Worm (Caenorhabditis elegans) whole organism, young adult: ENCODE measurements around the gene Y32H12A.1.

Experiments
- B0035.1 ChIP-seq: sonication (generic microtip); optimal IDR thresholded peaks from 2 replicates; lab custom pipeline; 2016; ENCODE audit warnings: missing genetic modification characterization, mild to moderate bottlenecking, missing compliant biosample characterization, missing genotype, missing genetic modification reagents
- B0261.1 ChIP-seq: sonication (generic microtip); optimal IDR thresholded peaks from 2 replicates; lab custom pipeline; 2016; ENCODE audit warnings: mild to moderate bottlenecking, missing genetic modification characterization, moderate library complexity, missing compliant biosample characterization
- C06A6.2 ChIP-seq: fragments of 200-800 bp; sonication (Bioruptor generic); conservative IDR thresholded peaks from 2 replicates; pipeline ENCODE4 v1.3.6; 2022; ENCODE audit warnings: missing genetic modification characterization, missing compliant biosample characterization
- F33H1.4 ChIP-seq: fragments of 200-800 bp; sonication (Bioruptor generic); IDR thresholded peaks from 2 replicates; pipeline ENCODE4 v1.3.6; 2022; ENCODE audit warnings: missing genetic modification reagents, missing genetic modification characterization, missing compliant biosample characterization
- K11D2.4 ChIP-seq: fragments of 200-800 bp; sonication (Bioruptor generic); IDR thresholded peaks from 2 replicates; pipeline ENCODE4 v1.3.6; 2022; ENCODE audit warnings: missing genetic modification reagents, missing genetic modification characterization, missing compliant biosample characterization
- K12H6.12 ChIP-seq: fragments of 200-800 bp; sonication (Bioruptor generic); optimal IDR thresholded peaks from 2 replicates; lab custom pipeline; 2018; ENCODE audit warnings: mild to moderate bottlenecking, missing genetic modification characterization, missing compliant biosample characterization
- T26A5.8 ChIP-seq: sonication (generic microtip); optimal IDR thresholded peaks from 2 replicates; lab custom pipeline; 2016; ENCODE audit warnings: missing genetic modification characterization, missing compliant biosample characterization
- Y53F4B.3 ChIP-seq: fragments of 200-800 bp; sonication (Bioruptor generic); IDR thresholded peaks from 2 replicates; pipeline ENCODE4 v1.3.6; 2022; ENCODE audit warnings: missing genetic modification reagents, missing genetic modification characterization, missing compliant biosample characterization
- Y79H2A.3 ChIP-seq: fragments of 200-800 bp; sonication (Bioruptor generic); conservative IDR thresholded peaks from 2 replicates; pipeline ENCODE4 v1.3.6; 2022; ENCODE audit warnings: missing genetic modification reagents, missing genetic modification characterization, missing compliant biosample characterization
- ZK185.1 ChIP-seq: sonication (generic microtip); optimal IDR thresholded peaks from 2 replicates; lab custom pipeline; 2016; ENCODE audit warnings: mild to moderate bottlenecking, missing genetic modification characterization, missing compliant biosample characterization; ENCODE audit not compliant: poor library complexity, severe bottlenecking
- akir-1 ChIP-seq: fragments of 200-800 bp; sonication (Bioruptor generic); optimal IDR thresholded peaks from 2 replicates; lab custom pipeline; 2018; ENCODE audit warnings: mild to moderate bottlenecking, missing genetic modification characterization, moderate library complexity, missing compliant biosample characterization
- ama-1 ChIP-seq, 3 experiments: fragments of 150-350 bp in 1 of 3; sonication (generic microtip) in 2 of 3; optimal IDR thresholded peaks; 2 replicates each; lab custom pipeline; 2014 to 2018; ENCODE audit warnings: missing biosample characterization in 2 of 3, missing genetic modification characterization in 2 of 3, missing genetic modification reagents in 2 of 3
- aptf-2 ChIP-seq: fragments of 200-800 bp; sonication (Bioruptor generic); conservative IDR thresholded peaks from 2 replicates; pipeline ENCODE4 v1.3.6; 2022; ENCODE audit warnings: missing genetic modification reagents, missing genetic modification characterization, missing compliant biosample characterization
- atf-7 ChIP-seq: sonication (generic microtip); optimal IDR thresholded peaks from 2 replicates; lab custom pipeline; 2017; ENCODE audit warnings: mild to moderate bottlenecking, missing genetic modification characterization, missing compliant biosample characterization
- athp-1 ChIP-seq: sonication (generic microtip); optimal IDR thresholded peaks from 2 replicates; lab custom pipeline; 2017; ENCODE audit warnings: mild to moderate bottlenecking, missing genetic modification characterization, missing compliant biosample characterization
- attf-3 ChIP-seq: fragments of 200-800 bp; sonication (Bioruptor generic); conservative IDR thresholded peaks from 2 replicates; pipeline ENCODE4 v1.3.6; 2022; ENCODE audit warnings: missing genetic modification reagents, missing genetic modification characterization, missing compliant biosample characterization
- bed-2 ChIP-seq: fragments of 200-800 bp; sonication (Bioruptor generic); IDR thresholded peaks from 2 replicates; pipeline ENCODE4 v1.3.6; 2022; ENCODE audit warnings: missing genetic modification reagents, missing genetic modification characterization, missing compliant biosample characterization
- ccch-3 ChIP-seq: fragments of 200-800 bp; sonication (Bioruptor generic); optimal IDR thresholded peaks from 2 replicates; lab custom pipeline; 2018; ENCODE audit warnings: mild to moderate bottlenecking, missing genetic modification characterization, missing compliant biosample characterization
- die-1 ChIP-seq: sonication (generic microtip); optimal IDR thresholded peaks from 2 replicates; lab custom pipeline; 2016; ENCODE audit warnings: missing genotype, mild to moderate bottlenecking, missing genetic modification characterization, missing compliant biosample characterization
- dpff-1 ChIP-seq: sonication (generic microtip); optimal IDR thresholded peaks from 2 replicates; lab custom pipeline; 2017; ENCODE audit warnings: mild to moderate bottlenecking, missing genetic modification characterization, missing compliant biosample characterization
- dpl-1 ChIP-seq: fragments of 150-350 bp; optimal IDR thresholded peaks from 2 replicates; lab custom pipeline; 2014; ENCODE audit warnings: missing biosample characterization, missing genetic modification reagents, missing genetic modification characterization
- ekl-4 ChIP-seq: fragments of 200-800 bp; sonication (Bioruptor generic); IDR thresholded peaks from 2 replicates; pipeline ENCODE4 v1.3.6; 2022; ENCODE audit warnings: missing genetic modification reagents, missing genetic modification characterization, missing compliant biosample characterization
- him-1 ChIP-seq: sonication (generic microtip); optimal IDR thresholded peaks from 2 replicates; lab custom pipeline; 2016; ENCODE audit warnings: missing genotype, missing genetic modification reagents, missing genetic modification characterization, missing compliant biosample characterization
- hlh-12 ChIP-seq: sonication (generic microtip); optimal IDR thresholded peaks from 2 replicates; lab custom pipeline; 2016; ENCODE audit warnings: missing genetic modification characterization, missing compliant biosample characterization
- hmg-1.2 ChIP-seq: fragments of 200-800 bp; sonication (Bioruptor generic); IDR thresholded peaks from 2 replicates; pipeline ENCODE4 v1.3.6; 2022; ENCODE audit warnings: missing genetic modification reagents, missing genetic modification characterization, missing compliant biosample characterization
- lin-40 ChIP-seq: sonication (generic microtip); optimal IDR thresholded peaks from 2 replicates; lab custom pipeline; 2016; ENCODE audit warnings: missing genetic modification characterization, mild to moderate bottlenecking, missing compliant biosample characterization, missing genotype, missing genetic modification reagents
- lin-54 ChIP-seq: fragments of 200-800 bp; sonication (Bioruptor generic); optimal IDR thresholded peaks from 2 replicates; lab custom pipeline; 2018; ENCODE audit warnings: mild to moderate bottlenecking, missing genetic modification characterization, missing compliant biosample characterization
- lsl-1 ChIP-seq: fragments of 200-800 bp; sonication (Bioruptor generic); optimal IDR thresholded peaks from 2 replicates; lab custom pipeline; 2018; ENCODE audit warnings: mild to moderate bottlenecking, missing genetic modification characterization, moderate library complexity, missing compliant biosample characterization
- mxl-1 ChIP-seq: sonication (generic microtip); optimal IDR thresholded peaks from 2 replicates; lab custom pipeline; 2016; ENCODE audit warnings: missing genetic modification characterization, missing compliant biosample characterization
- nfyb-1 ChIP-seq: fragments of 200-800 bp; sonication (Bioruptor generic); IDR thresholded peaks from 2 replicates; pipeline ENCODE4 v1.3.6; 2022; ENCODE audit warnings: missing genetic modification reagents, missing genetic modification characterization, missing compliant biosample characterization
- nhr-27 ChIP-seq: fragments of 200-800 bp; sonication (Bioruptor generic); optimal IDR thresholded peaks from 2 replicates; lab custom pipeline; 2018; ENCODE audit warnings: mild to moderate bottlenecking, missing genetic modification characterization, moderate library complexity, missing compliant biosample characterization
- nhr-80 ChIP-seq: sonication (generic microtip); optimal IDR thresholded peaks from 2 replicates; lab custom pipeline; 2016; ENCODE audit warnings: missing genetic modification characterization, missing compliant biosample characterization
- nhr-90 ChIP-seq: sonication (generic microtip); optimal IDR thresholded peaks from 2 replicates; lab custom pipeline; 2016; ENCODE audit warnings: missing genotype, mild to moderate bottlenecking, missing genetic modification characterization, missing compliant biosample characterization
- pha-4 ChIP-seq: fragments of 150-350 bp; sonication (generic microtip); optimal IDR thresholded peaks from 2 replicates; lab custom pipeline; 2014; ENCODE audit warnings: missing biosample characterization, missing genetic modification reagents, missing genetic modification characterization
- repo-1 ChIP-seq: sonication (generic microtip); optimal IDR thresholded peaks from 2 replicates; lab custom pipeline; 2017; ENCODE audit warnings: mild to moderate bottlenecking, missing genetic modification characterization, missing compliant biosample characterization
- rpc-1 ChIP-seq, 2 experiments: fragments of 150-350 bp in 1 of 2; sonication (generic microtip) in 1 of 2; optimal IDR thresholded peaks; 2 replicates each; lab custom pipeline; 2014 to 2018; ENCODE audit warnings: missing biosample characterization in 1 of 2, missing genetic modification characterization in 1 of 2, missing genetic modification reagents in 1 of 2, missing genotype in 1 of 2
- sea-2 ChIP-seq: fragments of 200-800 bp; sonication (Bioruptor generic); IDR thresholded peaks from 2 replicates; pipeline ENCODE4 v1.3.6; 2022; ENCODE audit warnings: missing genetic modification characterization, missing compliant biosample characterization
- snpc-3.4 ChIP-seq: sonication (generic microtip); optimal IDR thresholded peaks from 2 replicates; lab custom pipeline; 2017; ENCODE audit warnings: missing genetic modification characterization, mild to moderate bottlenecking, missing compliant biosample characterization, antibody characterized with exemption, moderate library complexity, missing genotype, missing genetic modification reagents
- snpc-4 ChIP-seq, 5 experiments: fragments of 150-350 bp in 1 of 5; sonication (generic microtip) in 4 of 5; optimal IDR thresholded peaks; 2 replicates each; lab custom pipeline; 2014 to 2018; ENCODE audit warnings: missing genetic modification characterization in 5 of 5, missing biosample characterization in 3 of 5, antibody characterized with exemption in 2 of 5, mild to moderate bottlenecking in 2 of 5, missing compliant biosample characterization in 2 of 5, missing genotype in 2 of 5, moderate library complexity in 2 of 5, missing genetic modification reagents in 1 of 5
- somi-1 ChIP-seq: fragments of 200-800 bp; sonication (Bioruptor generic); optimal IDR thresholded peaks from 2 replicates; lab custom pipeline; 2018; ENCODE audit warnings: mild to moderate bottlenecking, missing genetic modification characterization, missing compliant biosample characterization
- tbp1 ChIP-seq: fragments of 200-800 bp; sonication (Bioruptor generic); optimal IDR thresholded peaks from 2 replicates; lab custom pipeline; 2018; ENCODE audit warnings: mild to moderate bottlenecking, missing genetic modification characterization, missing compliant biosample characterization
- ztf-28 ChIP-seq: fragments of 200-800 bp; sonication (Bioruptor generic); IDR thresholded peaks from 2 replicates; pipeline ENCODE4 v1.3.6; 2022; ENCODE audit warnings: missing genetic modification reagents, missing genetic modification characterization, missing compliant biosample characterization
- ztf-3 ChIP-seq: fragments of 200-800 bp; sonication (Bioruptor generic); optimal IDR thresholded peaks from 2 replicates; lab custom pipeline; 2018; ENCODE audit warnings: mild to moderate bottlenecking, missing genetic modification characterization, missing compliant biosample characterization

The Y32H12A.1 gene

ce11 chrIII:5367995-5368899 lies 6.2 kb downstream of the Y32H12A.1 start, which contains the start of gene dhs-9 (continued):
- TF ChIP-seq Y79H2A.3 = no peak
- TF ChIP-seq C06A6.2 (GFP tag; lab: Robert Waterston, UW) = no peak
- TF ChIP-seq B0261.1 (tag; lab: Kevin White, UChicago) = no peak
- TF ChIP-seq mxl-1 (tag; lab: Kevin White, UChicago) = no peak
- TF ChIP-seq lin-54 (GFP tag; lab: Kevin White, UChicago) = no peak
- TF ChIP-seq F33H1.4 (GFP tag; lab: Robert Waterston, UW) = no peak
- no peak for TF ChIP-seq ama-1 (optimal IDR thresholded peaks at IDR 0.05; lab: Kevin White, UChicago)
- TF ChIP-seq ama-1 (GFP tag; optimal IDR thresholded peaks at IDR 0.05; lab: Kevin White, UChicago) = no peak
- no peak for TF ChIP-seq athp-1 (tag; lab: Kevin White, UChicago)
- TF ChIP-seq sea-2 (GFP tag; lab: Robert Waterston, UW) = no peak
- TF ChIP-seq dpl-1 = no peak
- no peak for TF ChIP-seq atf-7
- no peak for TF ChIP-seq snpc-3.4 (tag; lab: Kevin White, UChicago)
- no peak for TF ChIP-seq ztf-28 (GFP tag; lab: Robert Waterston, UW)
- no peak for TF ChIP-seq hmg-1.2
- no peak for TF ChIP-seq K12H6.12 (tag; lab: Kevin White, UChicago)
- TF ChIP-seq tbp1 (GFP tag; lab: Kevin White, UChicago) = no peak
- no peak for TF ChIP-seq die-1 (tag; lab: Kevin White, UChicago)
- TF ChIP-seq nhr-90 (tag; lab: Kevin White, UChicago) = no peak
- no peak for TF ChIP-seq ZK185.1 (tag; lab: Kevin White, UChicago)
- TF ChIP-seq lsl-1 (GFP tag; lab: Kevin White, UChicago) = no peak
- no peak for TF ChIP-seq hlh-12 (tag; lab: Kevin White, UChicago)
- no peak for TF ChIP-seq rpc-1 (optimal IDR thresholded peaks at IDR 0.05; lab: Kevin White, UChicago)
- TF ChIP-seq rpc-1 (tag; optimal IDR thresholded peaks at IDR 0.05; lab: Kevin White, UChicago) = no peak
- no peak for TF ChIP-seq nhr-27 (tag; lab: Kevin White, UChicago)
- no peak for TF ChIP-seq K11D2.4
- no peak for TF ChIP-seq ccch-3 (GFP tag; lab: Kevin White, UChicago)
- no peak for TF ChIP-seq somi-1 (GFP tag; lab: Kevin White, UChicago)
- no peak for TF ChIP-seq aptf-2 (GFP tag; lab: Robert Waterston, UW)
- TF ChIP-seq snpc-4 (GFP tag; optimal IDR thresholded peaks at IDR 0.05; lab: Kevin White, UChicago) = no peak
- TF ChIP-seq snpc-4 (tag; optimal IDR thresholded peaks at IDR 0.05; lab: Kevin White, UChicago) = no peak
- TF ChIP-seq T26A5.8 = no peak
- TF ChIP-seq nfyb-1 (GFP tag; lab: Robert Waterston, UW) = peak; percentile 58; the same call in 1 of the 2 replicates
- TF ChIP-seq ekl-4 = no peak
- no peak for TF ChIP-seq attf-3 (GFP tag; lab: Robert Waterston, UW)
- TF ChIP-seq akir-1 (GFP tag; lab: Kevin White, UChicago) = no peak
- no peak for TF ChIP-seq B0035.1 (tag; lab: Kevin White, UChicago)
- peak; percentile 20 for TF ChIP-seq him-1
- TF ChIP-seq repo-1 (tag; lab: Kevin White, UChicago) = peak; percentile 68
- peak; percentile 34 for TF ChIP-seq lin-40 (tag; lab: Kevin White, UChicago)
- TF ChIP-seq nhr-80 (tag; lab: Kevin White, UChicago) = peak; percentile 51
- TF ChIP-seq bed-2 (GFP tag; lab: Robert Waterston, UW) = no peak
- TF ChIP-seq Y53F4B.3 = no peak
- peak; percentile 32 for TF ChIP-seq pha-4 (tag; lab: Kevin White, UChicago)
- TF ChIP-seq dpff-1 (tag; lab: Kevin White, UChicago) = no peak
- no peak for TF ChIP-seq ztf-3
